Worm (Caenorhabditis elegans): Measurements from ENCODE around the gene tsp-13.

ce11 chrV:19152328-19152727, 1.6 kb upstream of the tsp-13 start, which contains the start of gene Y39B6A.69:
- TF ChIP-seq nhr-120 (GFP tag; IDR thresholded peaks at IDR 0.05): no peak
- TF ChIP-seq mes-4 (tag; optimal IDR thresholded peaks at IDR 0.05): no peak
- TF ChIP-seq hsf-1 (GFP tag; IDR thresholded peaks at IDR 0.05): no peak
- no peak for TF ChIP-seq fkh-3 (tag; optimal IDR thresholded peaks at IDR 0.05)
- no peak for TF ChIP-seq ama-1 (optimal IDR thresholded peaks at IDR 0.05)
- no peak for TF ChIP-seq ama-1 (GFP tag; optimal IDR thresholded peaks at IDR 0.05)
- no peak for TF ChIP-seq aptf-2 (GFP tag; conservative IDR thresholded peaks at IDR 0.05)
- no peak for TF ChIP-seq nfya-2 (GFP tag; IDR thresholded peaks at IDR 0.05)
- no peak for TF ChIP-seq lsl-1 (GFP tag; optimal IDR thresholded peaks at IDR 0.05)
- no peak for TF ChIP-seq bed-2 (GFP tag; IDR thresholded peaks at IDR 0.05)
- TF ChIP-seq F23B12.7 (tag; optimal IDR thresholded peaks at IDR 0.05; ENCODE audit: insufficient read depth): no peak

Data from whole organism, young adult.